Worm (Caenorhabditis elegans): ENCODE measurements around the gene T03F7.7.

DNA sequence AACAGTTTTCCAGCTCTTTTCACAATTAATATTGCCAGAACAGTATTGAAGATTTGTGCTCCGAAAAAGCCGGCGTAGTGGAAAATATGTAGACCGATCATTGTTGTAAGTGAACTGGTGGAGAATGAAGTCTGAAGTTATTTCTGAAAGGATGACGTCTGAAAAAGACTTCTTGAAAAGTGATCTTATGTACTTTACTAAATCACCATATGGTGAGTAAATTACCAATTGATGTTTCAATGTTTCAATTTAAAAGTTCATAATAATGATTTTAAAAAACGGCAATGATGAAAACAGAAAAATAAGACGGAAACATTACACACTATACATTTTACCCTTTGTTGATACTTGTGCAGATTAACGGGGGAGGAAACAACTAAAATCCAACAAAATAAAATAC, 12.5 kb downstream of the T03F7.7 start, which contains the start of gene str-141:
- TF ChIP-seq Y95B8A.8 (GFP tag; IDR thresholded peaks at IDR 0.05) (no peak), somi-1 (GFP tag; optimal IDR thresholded peaks at IDR 0.05) (no peak)

Data from whole organism, young adult.